Fruit fly (Drosophila melanogaster) whole organism, adult: ENCODE results near the gene Ptpmeg2.

Source experiments
- CG11617 ChIP-seq: fragments of 200-800 bp; sonication (Bioruptor generic); optimal IDR thresholded peaks from 2 replicates; lab custom pipeline; 2017; ENCODE audit warnings: mild to moderate bottlenecking, missing biosample characterization, missing genetic modification reagents, missing genetic modification characterization
- CG12768 ChIP-seq: fragments of 200-800 bp; sonication (Bioruptor generic); optimal IDR thresholded peaks from 2 replicates; lab custom pipeline; 2017; ENCODE audit warnings: missing biosample characterization, missing genetic modification characterization, mild to moderate bottlenecking, moderate library complexity, missing genetic modification reagents
- CG14711 ChIP-seq: fragments of 200-800 bp; sonication (Bioruptor generic); optimal IDR thresholded peaks from 2 replicates; lab custom pipeline; 2018; ENCODE audit warnings: missing biosample characterization, mild to moderate bottlenecking, missing genetic modification characterization, moderate library complexity
- CG33017 ChIP-seq: fragments of 200-800 bp; sonication (Bioruptor generic); optimal IDR thresholded peaks from 2 replicates; lab custom pipeline; 2018; ENCODE audit warnings: missing biosample characterization, mild to moderate bottlenecking, missing genetic modification characterization, moderate library complexity
- CG7045 ChIP-seq: fragments of 200-800 bp; sonication (Bioruptor generic); optimal IDR thresholded peaks from 2 replicates; lab custom pipeline; 2017; ENCODE audit warnings: missing biosample characterization, mild to moderate bottlenecking, missing genetic modification characterization
- CG7101 ChIP-seq: fragments of 200-800 bp; sonication (Bioruptor generic); optimal IDR thresholded peaks from 2 replicates; lab custom pipeline; 2018; ENCODE audit warnings: missing biosample characterization, mild to moderate bottlenecking, missing genetic modification characterization, moderate library complexity
- cic ChIP-seq: fragments of 200-800 bp; sonication (Bioruptor generic); optimal IDR thresholded peaks from 2 replicates; lab custom pipeline; 2017; ENCODE audit warnings: missing biosample characterization, mild to moderate bottlenecking, missing genetic modification characterization, moderate library complexity
- kay ChIP-seq: fragments of 200-800 bp; sonication (Bioruptor generic); peaks from one replicate; lab custom pipeline; 2016; ENCODE audit warnings: missing biosample characterization, missing genetic modification characterization, borderline replicate concordance
- ovo ChIP-seq: fragments of 200-800 bp; sonication (Bioruptor generic); optimal IDR thresholded peaks from 2 replicates; lab custom pipeline; 2016; ENCODE audit warnings: missing biosample characterization, missing genetic modification characterization
- tj ChIP-seq: fragments of 200-800 bp; sonication (Bioruptor generic); optimal IDR thresholded peaks from 3 replicates; lab custom pipeline; 2017; ENCODE audit warnings: missing biosample characterization, mild to moderate bottlenecking, missing genetic modification characterization, moderate library complexity
- toe ChIP-seq: fragments of 200-800 bp; sonication (Bioruptor generic); optimal IDR thresholded peaks from 2 replicates; lab custom pipeline; 2016; ENCODE audit warnings: missing biosample characterization, missing genetic modification characterization

DNA sequence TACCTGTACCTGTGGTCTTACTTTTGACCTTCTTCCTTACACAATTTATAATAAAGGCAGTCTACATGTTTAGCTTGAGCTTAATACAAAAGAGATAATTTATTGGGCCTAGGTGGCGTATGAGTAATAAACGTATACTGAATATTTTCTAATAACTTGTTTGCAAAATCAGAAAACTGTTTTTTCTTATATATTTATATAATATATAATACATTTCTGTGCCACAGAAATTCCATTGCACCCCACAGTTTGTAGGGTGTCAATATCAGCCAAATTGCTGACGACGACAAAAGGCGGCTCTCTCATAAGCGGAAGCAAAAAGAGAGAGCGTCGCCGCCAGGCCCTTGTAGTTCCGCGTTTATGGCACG lies 74.0 kb downstream of the Ptpmeg2 start:
- TF ChIP-seq toe (no peak), tj (GFP tag; lab: Kevin White, UChicago) (no peak), CG7101 (tag; lab: Kevin White, UChicago) (no peak), CG33017 (tag; lab: Kevin White, UChicago) (no peak), cic (GFP tag; lab: Kevin White, UChicago) (no peak), CG11617 (GFP tag; lab: Kevin White, UChicago) (no peak), ovo (GFP tag; lab: Kevin White, UChicago) (no peak), CG12768 (GFP tag; lab: Kevin White, UChicago) (no peak), CG7045 (GFP tag; lab: Kevin White, UChicago) (no peak), CG14711 (tag; lab: Kevin White, UChicago) (no peak), kay (GFP tag; lab: Kevin White, UChicago) (no peak)
